Fruit fly (Drosophila melanogaster) whole organism, embryonic: ENCODE results near the gene Sas-4.

Source experiments
- Asciz ChIP-seq: fragments of 200-800 bp; sonication (Bioruptor generic); optimal IDR thresholded peaks from 2 replicates; lab custom pipeline; 2017; ENCODE audit warnings: missing biosample characterization, mild to moderate bottlenecking, missing genetic modification characterization, missing genetic modification reagents
- Awh ChIP-seq: fragments of 200-800 bp; sonication (Bioruptor generic); IDR thresholded peaks from 2 replicates; pipeline ENCODE4, ENCODE4 v1.3.6; 2022; ENCODE audit warnings: missing biosample characterization, missing genetic modification characterization
- CG10462 ChIP-seq: fragments of 200-800 bp; sonication (Bioruptor generic); optimal IDR thresholded peaks from 2 replicates; lab custom pipeline; 2016; ENCODE audit warnings: missing biosample characterization, missing genetic modification characterization
- CG10654 ChIP-seq: fragments of 200-800 bp; sonication (Bioruptor generic); optimal IDR thresholded peaks from 2 replicates; lab custom pipeline; 2016; ENCODE audit warnings: missing biosample characterization, missing genetic modification characterization
- CG13624 ChIP-seq: fragments of 200-800 bp; sonication (Bioruptor generic); optimal IDR thresholded peaks from 2 replicates; lab custom pipeline; 2016; ENCODE audit warnings: missing biosample characterization, missing genetic modification characterization
- CG14860 ChIP-seq: fragments of 200-800 bp; sonication (Bioruptor generic); IDR thresholded peaks from 3 replicates; pipeline ENCODE4 v1.3.6; 2022; ENCODE audit warnings: missing biosample characterization, missing genetic modification characterization; ENCODE audit not compliant: partially characterized antibody
- CG17328 ChIP-seq: fragments of 200-800 bp; sonication (Bioruptor generic); IDR thresholded peaks from 2 replicates; pipeline ENCODE4 v1.3.6; 2022; ENCODE audit warnings: missing biosample characterization, missing genetic modification characterization
- CG17359 ChIP-seq: fragments of 200-800 bp; sonication (Bioruptor generic); optimal IDR thresholded peaks from 3 replicates; lab custom pipeline; 2018; ENCODE audit warnings: missing biosample characterization, mild to moderate bottlenecking, missing genetic modification characterization, moderate library complexity
- CG17361 ChIP-seq: fragments of 200-800 bp; sonication (Bioruptor generic); IDR thresholded peaks from 3 replicates; pipeline ENCODE4 v1.3.6; 2022; ENCODE audit warnings: missing biosample characterization, missing genetic modification characterization
- CG17829 ChIP-seq: fragments of 200-800 bp; optimal IDR thresholded peaks from 2 replicates; lab custom pipeline; 2019; ENCODE audit warnings: missing biosample characterization, mild to moderate bottlenecking, missing genetic modification characterization, moderate library complexity
- CG18764 ChIP-seq: fragments of 200-800 bp; sonication (Bioruptor generic); optimal IDR thresholded peaks from 3 replicates; lab custom pipeline; 2016; ENCODE audit warnings: missing biosample characterization, missing genetic modification characterization
- CG2678 ChIP-seq: fragments of 200-800 bp; sonication (Bioruptor generic); optimal IDR thresholded peaks from 3 replicates; lab custom pipeline; 2019; ENCODE audit warnings: missing biosample characterization, mild to moderate bottlenecking, missing genetic modification characterization, moderate library complexity
- CG30431 ChIP-seq: fragments of 200-800 bp; sonication (Bioruptor generic); optimal IDR thresholded peaks from 2 replicates; lab custom pipeline; 2017; ENCODE audit warnings: missing biosample characterization, missing genetic modification characterization
- CG32772 ChIP-seq: fragments of 200-800 bp; sonication (Bioruptor generic); IDR thresholded peaks from 2 replicates; pipeline ENCODE4 v1.3.6; 2022; ENCODE audit warnings: missing biosample characterization, missing genetic modification characterization
- CG4707 ChIP-seq: fragments of 200-800 bp; sonication (Bioruptor generic); optimal IDR thresholded peaks from 2 replicates; lab custom pipeline; 2018; ENCODE audit warnings: missing biosample characterization, mild to moderate bottlenecking, missing genetic modification characterization, moderate library complexity
- CG8924 ChIP-seq: fragments of 200-800 bp; optimal IDR thresholded peaks from 3 replicates; lab custom pipeline; 2019; ENCODE audit warnings: missing biosample characterization, mild to moderate bottlenecking, missing genetic modification characterization, moderate library complexity
- Chrac-16 ChIP-seq: fragments of 200-800 bp; sonication (Bioruptor generic); optimal IDR thresholded peaks from 3 replicates; lab custom pipeline; 2016; ENCODE audit warnings: missing biosample characterization, missing genetic modification characterization
- Dad ChIP-seq: fragments of 200-800 bp; sonication (Bioruptor generic); optimal IDR thresholded peaks from 3 replicates; lab custom pipeline; 2016; ENCODE audit warnings: missing biosample characterization, missing genetic modification characterization
- Eip74EF ChIP-seq, 2 experiments: fragments of 200-800 bp in 1 of 2; fragments of >200 bp in 1 of 2; sonication (Bioruptor generic) in 1 of 2; optimal IDR thresholded peaks; 2 replicates each; lab custom pipeline; 2017 to 2019; ENCODE audit warnings: missing biosample characterization in 2 of 2, missing genetic modification characterization in 2 of 2, mild to moderate bottlenecking in 1 of 2, moderate library complexity in 1 of 2
- Ets65A ChIP-seq: fragments of 200-800 bp; sonication (Bioruptor generic); peaks from one replicate; lab custom pipeline; 2016; ENCODE audit warnings: missing biosample characterization, missing genetic modification characterization
- Fer2 ChIP-seq: fragments of 200-800 bp; sonication (Bioruptor generic); optimal IDR thresholded peaks from 2 replicates; lab custom pipeline; 2018; ENCODE audit warnings: missing biosample characterization, mild to moderate bottlenecking, missing genetic modification characterization, moderate library complexity
- H15 ChIP-seq: fragments of 200-800 bp; sonication (Bioruptor generic); IDR thresholded peaks from 3 replicates; pipeline ENCODE4 v1.3.6; 2022; ENCODE audit warnings: missing biosample characterization, missing genetic modification characterization
- HHEX ChIP-seq: fragments of 200-800 bp; sonication (Bioruptor generic); optimal IDR thresholded peaks from 3 replicates; lab custom pipeline; 2017; ENCODE audit warnings: missing biosample characterization, mild to moderate bottlenecking, missing genetic modification characterization, missing genetic modification reagents
- Hey ChIP-seq: fragments of 200-800 bp; sonication (Bioruptor generic); optimal IDR thresholded peaks from 3 replicates; lab custom pipeline; 2018; ENCODE audit warnings: missing biosample characterization, mild to moderate bottlenecking, missing genetic modification characterization
- Hsf ChIP-seq: fragments of 200-800 bp; sonication (Bioruptor generic); optimal IDR thresholded peaks from 3 replicates; lab custom pipeline; 2016; ENCODE audit warnings: missing biosample characterization, missing genetic modification characterization
- Jarid2 ChIP-seq: fragments of 200-800 bp; sonication (Bioruptor generic); optimal IDR thresholded peaks from 3 replicates; lab custom pipeline; 2017; ENCODE audit warnings: mild to moderate bottlenecking, missing biosample characterization, missing genetic modification reagents, missing genetic modification characterization
- Lhr ChIP-seq: fragments of 200-800 bp; sonication (Bioruptor generic); optimal IDR thresholded peaks from 3 replicates; lab custom pipeline; 2017; ENCODE audit warnings: mild to moderate bottlenecking, missing biosample characterization, missing genetic modification reagents, missing genetic modification characterization
- MBD-R2 ChIP-seq: fragments of 200-800 bp; sonication (Bioruptor generic); IDR thresholded peaks from 2 replicates; pipeline ENCODE4 v1.3.6; 2022; ENCODE audit warnings: missing biosample characterization, missing genetic modification characterization
- Nf-YB ChIP-seq: fragments of 200-800 bp; sonication (Bioruptor generic); optimal IDR thresholded peaks from 3 replicates; lab custom pipeline; 2019; ENCODE audit warnings: missing biosample characterization, mild to moderate bottlenecking, missing genetic modification characterization, moderate library complexity
- Oli ChIP-seq: fragments of 200-800 bp; sonication (Bioruptor generic); optimal IDR thresholded peaks from 2 replicates; lab custom pipeline; 2018; ENCODE audit warnings: missing biosample characterization, mild to moderate bottlenecking, missing genetic modification characterization, moderate library complexity
- Optix ChIP-seq: fragments of 200-800 bp; sonication (Bioruptor generic); IDR thresholded peaks from 3 replicates; pipeline ENCODE4 v1.3.6; 2022; ENCODE audit warnings: missing biosample characterization, missing genetic modification characterization
- PHDP ChIP-seq: fragments of 200-800 bp; sonication (Bioruptor generic); optimal IDR thresholded peaks from 3 replicates; lab custom pipeline; 2018; ENCODE audit warnings: missing biosample characterization, mild to moderate bottlenecking, missing genetic modification characterization, moderate library complexity
- Pdp1 ChIP-seq, 2 experiments: fragments of 200-800 bp; sonication (Bioruptor generic); optimal IDR thresholded peaks; 3 replicates each; lab custom pipeline; 2016; ENCODE audit warnings: missing biosample characterization in 2 of 2, missing genetic modification characterization in 2 of 2, mild to moderate bottlenecking in 1 of 2, moderate library complexity in 1 of 2
- Sry-δ ChIP-seq: fragments of 200-800 bp; sonication (Bioruptor generic); optimal IDR thresholded peaks from 2 replicates; lab custom pipeline; 2016; ENCODE audit warnings: missing biosample characterization, missing genetic modification characterization
- Taf1 ChIP-seq: fragments of 200-800 bp; sonication (Bioruptor generic); IDR thresholded peaks from 2 replicates; pipeline ENCODE4 v1.3.6; 2022; ENCODE audit warnings: missing biosample characterization, missing genetic modification characterization
- ara ChIP-seq: fragments of 200-800 bp; sonication (Bioruptor generic); IDR thresholded peaks from 2 replicates; pipeline ENCODE4 v1.3.6; 2022; ENCODE audit warnings: missing biosample characterization, missing genetic modification characterization
- ash1 ChIP-seq: fragments of 200-800 bp; sonication (Bioruptor generic); optimal IDR thresholded peaks from 2 replicates; lab custom pipeline; 2018; ENCODE audit warnings: missing biosample characterization, mild to moderate bottlenecking, missing genetic modification characterization
- az2 ChIP-seq: fragments of 200-800 bp; sonication (Bioruptor generic); optimal IDR thresholded peaks from 3 replicates; lab custom pipeline; 2016; ENCODE audit warnings: missing biosample characterization, missing genetic modification characterization
- dati ChIP-seq: fragments of 200-800 bp; sonication (Bioruptor generic); IDR thresholded peaks from 2 replicates; pipeline ENCODE4 v1.3.6; 2022; ENCODE audit warnings: missing biosample characterization, missing genetic modification characterization
- dmrt99B ChIP-seq: fragments of 200-800 bp; sonication (Bioruptor generic); optimal IDR thresholded peaks from 2 replicates; lab custom pipeline; 2018; ENCODE audit warnings: missing biosample characterization, mild to moderate bottlenecking, missing genetic modification characterization, moderate library complexity
- eve ChIP-seq, 2 experiments: fragments of >200 bp; optimal IDR thresholded peaks; 2 replicates each; lab custom pipeline; 2017; ENCODE audit warnings: missing biosample characterization in 2 of 2, missing genetic modification characterization in 2 of 2
- ewg ChIP-seq: fragments of 200-800 bp; sonication (Bioruptor generic); optimal IDR thresholded peaks from 3 replicates; lab custom pipeline; 2017; ENCODE audit warnings: mild to moderate bottlenecking, missing biosample characterization, missing genetic modification reagents, missing genetic modification characterization
- gt ChIP-seq: fragments of 200-800 bp; sonication (Bioruptor generic); IDR thresholded peaks from 2 replicates; pipeline ENCODE4 v1.3.6; 2022; ENCODE audit warnings: missing biosample characterization, missing genetic modification characterization
- nerfin-2 ChIP-seq: fragments of 200-800 bp; sonication (Bioruptor generic); IDR thresholded peaks from 2 replicates; pipeline ENCODE4 v1.3.6; 2022; ENCODE audit warnings: missing biosample characterization, missing genetic modification characterization; ENCODE audit not compliant: partially characterized antibody
- pita ChIP-seq: fragments of 200-800 bp; sonication (Bioruptor generic); optimal IDR thresholded peaks from 2 replicates; lab custom pipeline; 2017; ENCODE audit warnings: missing biosample characterization, mild to moderate bottlenecking, missing genetic modification characterization
- rib ChIP-seq: fragments of 200-800 bp; sonication (Bioruptor generic); IDR thresholded peaks from 2 replicates; pipeline ENCODE4 v1.3.6; 2022; ENCODE audit warnings: missing biosample characterization, missing genetic modification characterization
- salm ChIP-seq: fragments of 200-800 bp; sonication (Bioruptor generic); optimal IDR thresholded peaks from 2 replicates; lab custom pipeline; 2018; ENCODE audit warnings: missing biosample characterization, mild to moderate bottlenecking, missing genetic modification characterization
- schlank ChIP-seq: fragments of 200-800 bp; sonication (Bioruptor generic); optimal IDR thresholded peaks from 2 replicates; lab custom pipeline; 2018; ENCODE audit warnings: missing biosample characterization, mild to moderate bottlenecking, missing genetic modification characterization
- sug ChIP-seq: fragments of 200-800 bp; optimal IDR thresholded peaks from 2 replicates; lab custom pipeline; 2019; ENCODE audit warnings: missing biosample characterization, mild to moderate bottlenecking, missing genetic modification characterization, moderate library complexity
- tio ChIP-seq: fragments of 200-800 bp; sonication (Bioruptor generic); optimal IDR thresholded peaks from 2 replicates; lab custom pipeline; 2017; ENCODE audit warnings: missing biosample characterization, missing genetic modification characterization, inconsistent platforms
- unc-4 ChIP-seq: fragments of 200-800 bp; sonication (Bioruptor generic); IDR thresholded peaks from 2 replicates; pipeline ENCODE4 v1.3.6; 2022; ENCODE audit warnings: missing biosample characterization, missing genetic modification characterization; ENCODE audit not compliant: partially characterized antibody

Gene Sas-4

DNA sequence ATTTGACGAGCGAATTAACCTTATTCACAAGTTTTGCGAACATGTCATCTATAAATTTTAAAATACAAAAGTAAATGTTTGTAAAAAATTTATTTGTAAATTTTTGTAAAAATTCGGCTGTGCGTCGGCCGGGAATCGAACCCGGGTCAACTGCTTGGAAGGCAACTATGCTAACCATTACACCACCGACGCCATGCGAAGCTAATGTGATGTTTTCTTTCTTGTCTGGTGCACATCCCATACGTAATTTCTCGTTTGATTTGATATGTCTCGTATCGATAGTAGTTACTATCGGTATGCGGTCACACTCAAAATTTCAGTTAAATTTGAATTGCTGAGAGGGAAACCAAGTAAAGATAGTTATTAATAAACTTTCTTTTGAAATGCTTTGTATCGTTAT lies 20.3 kb upstream of the Sas-4 start (continued):
- TF ChIP-seq CG17328 (GFP tag; lab: Robert Waterston, UW) (0 out of 2 replicates have a peak, but pooled peaks have one; percentile 14), gt (no peak), Pdp1 (GFP tag; optimal IDR thresholded peaks at IDR 0.05; lab: Kevin White, UChicago) (peak in 1 of 2 experiments; percentile 40), MBD-R2 (GFP tag; lab: Robert Waterston, UW) (no peak), CG2678 (tag; lab: Kevin White, UChicago) (no peak), CG17829 (tag; lab: Kevin White, UChicago) (no peak), Lhr (GFP tag; lab: Kevin White, UChicago) (no peak), salm (no peak), Eip74EF (GFP tag; optimal IDR thresholded peaks at IDR 0.05; lab: Kevin White, UChicago) (no peak), Taf1 (GFP tag; lab: Robert Waterston, UW) (no peak), Hsf (GFP tag; lab: Kevin White, UChicago) (no peak), nerfin-2 (GFP tag; lab: Robert Waterston, UW) (peak; percentile 95), rib (GFP tag; lab: Robert Waterston, UW) (no peak), CG14860 (GFP tag; lab: Robert Waterston, UW) (peak; percentile 95), tio (GFP tag; lab: Kevin White, UChicago) (no peak), Hey (tag; lab: Kevin White, UChicago) (no peak), Asciz (GFP tag; lab: Kevin White, UChicago) (no peak), Awh (GFP tag; lab: Robert Waterston, UW) (no peak), sug (tag; lab: Kevin White, UChicago) (no peak), Sry-δ (GFP tag; lab: Kevin White, UChicago) (peak; percentile 42), Oli (no peak), CG8924 (tag; lab: Kevin White, UChicago) (no peak), ara (GFP tag; lab: Robert Waterston, UW) (no peak), CG17359 (no peak), H15 (GFP tag; lab: Robert Waterston, UW) (no peak), ash1 (GFP tag; lab: Kevin White, UChicago) (no peak), HHEX (GFP tag; lab: Kevin White, UChicago) (no peak), PHDP (tag; lab: Kevin White, UChicago) (no peak), Ets65A (GFP tag; lab: Kevin White, UChicago) (no peak), CG10462 (GFP tag; lab: Kevin White, UChicago) (no peak), schlank (tag; lab: Kevin White, UChicago) (no peak), Nf-YB (GFP tag; lab: Kevin White, UChicago) (no peak), CG13624 (GFP tag; lab: Kevin White, UChicago) (no peak), CG4707 (GFP tag; lab: Kevin White, UChicago) (no peak), CG10654 (GFP tag; lab: Kevin White, UChicago) (no peak), Chrac-16 (GFP tag; lab: Kevin White, UChicago) (no peak), Dad (GFP tag; lab: Kevin White, UChicago) (no peak), CG30431 (no peak), CG32772 (GFP tag; lab: Robert Waterston, UW) (no peak), eve (GFP tag; optimal IDR thresholded peaks at IDR 0.05; lab: Kevin White, UChicago) (no peak), CG17361 (GFP tag; lab: Robert Waterston, UW) (no peak), Fer2 (tag; lab: Kevin White, UChicago) (no peak), dati (GFP tag; lab: Robert Waterston, UW) (no peak), Jarid2 (GFP tag; lab: Kevin White, UChicago) (no peak), az2 (peak; percentile 15), Optix (GFP tag; lab: Robert Waterston, UW) (no peak), unc-4 (GFP tag; lab: Robert Waterston, UW) (peak; percentile 94), ewg (GFP tag; lab: Kevin White, UChicago) (no peak), dmrt99B (tag; lab: Kevin White, UChicago) (no peak), CG18764 (GFP tag; lab: Kevin White, UChicago) (no peak), pita (GFP tag; lab: Kevin White, UChicago) (no peak)
